Fruit fly (Drosophila melanogaster) whole organism, prepupa: ENCODE measurements around the gene Ski6.

ENCODE experiments used
- Blimp-1 ChIP-seq: fragments of 200-800 bp; sonication (Bioruptor generic); optimal IDR thresholded peaks from 3 replicates; lab custom pipeline; 2017; ENCODE audit warnings: missing biosample characterization, missing genetic modification characterization, mild to moderate bottlenecking, moderate library complexity, missing genetic modification reagents
- CG10631 ChIP-seq: fragments of 200-800 bp; sonication (Bioruptor generic); optimal IDR thresholded peaks from 2 replicates; lab custom pipeline; 2016; ENCODE audit warnings: missing biosample characterization, missing genetic modification characterization
- CG11294 ChIP-seq: fragments of 200-800 bp; sonication (Bioruptor generic); IDR thresholded peaks from 2 replicates; pipeline ENCODE4 v1.3.6; 2022; ENCODE audit warnings: missing biosample characterization, missing genetic modification characterization
- CG15336 ChIP-seq: fragments of 200-800 bp; sonication (Bioruptor generic); IDR thresholded peaks from 2 replicates; pipeline ENCODE4 v1.3.6; 2022; ENCODE audit warnings: missing biosample characterization, missing genetic modification characterization
- CG3032 ChIP-seq: fragments of 200-800 bp; optimal IDR thresholded peaks from 2 replicates; lab custom pipeline; 2019; ENCODE audit warnings: missing biosample characterization, mild to moderate bottlenecking, missing genetic modification characterization, moderate library complexity
- CG32006 ChIP-seq: fragments of 200-800 bp; sonication (Bioruptor generic); optimal IDR thresholded peaks from 3 replicates; lab custom pipeline; 2017; ENCODE audit warnings: missing biosample characterization, mild to moderate bottlenecking, missing genetic modification characterization
- CG3919 ChIP-seq: fragments of 200-800 bp; sonication (Bioruptor generic); optimal IDR thresholded peaks from 3 replicates; lab custom pipeline; 2016; ENCODE audit warnings: missing biosample characterization, missing genetic modification characterization
- CG4318 ChIP-seq: fragments of 200-800 bp; sonication (Bioruptor generic); optimal IDR thresholded peaks from 3 replicates; lab custom pipeline; 2017; ENCODE audit warnings: missing biosample characterization, mild to moderate bottlenecking, missing genetic modification characterization
- CG6163 ChIP-seq: fragments of 200-800 bp; sonication (Bioruptor generic); IDR thresholded peaks from 3 replicates; pipeline ENCODE4 v1.3.6; 2022; ENCODE audit warnings: missing biosample characterization, missing genetic modification characterization
- CG6276 ChIP-seq: fragments of 200-800 bp; sonication (Bioruptor generic); optimal IDR thresholded peaks from 2 replicates; lab custom pipeline; 2017; ENCODE audit warnings: missing biosample characterization, mild to moderate bottlenecking, missing genetic modification characterization
- CG6792 ChIP-seq: fragments of 200-800 bp; sonication (Bioruptor generic); optimal IDR thresholded peaks from 3 replicates; lab custom pipeline; 2016; ENCODE audit warnings: missing biosample characterization, missing genetic modification characterization
- CG6808 ChIP-seq: fragments of 200-800 bp; sonication (Bioruptor generic); optimal IDR thresholded peaks from 3 replicates; lab custom pipeline; 2017; ENCODE audit warnings: missing biosample characterization, missing genetic modification characterization, mild to moderate bottlenecking, moderate library complexity, missing genetic modification reagents
- CG6854 ChIP-seq: fragments of 200-800 bp; sonication (Bioruptor generic); optimal IDR thresholded peaks from 2 replicates; lab custom pipeline; 2017; ENCODE audit warnings: missing biosample characterization, mild to moderate bottlenecking, missing genetic modification characterization
- CG8319 ChIP-seq: fragments of 200-800 bp; sonication (Bioruptor generic); optimal IDR thresholded peaks from 3 replicates; lab custom pipeline; 2016; ENCODE audit warnings: missing biosample characterization, missing genetic modification characterization
- CG8632 ChIP-seq: fragments of 200-800 bp; sonication (Bioruptor generic); optimal IDR thresholded peaks from 3 replicates; lab custom pipeline; 2016; ENCODE audit warnings: missing biosample characterization, missing genetic modification characterization
- Eip75B ChIP-seq: fragments of 200-800 bp; sonication (Bioruptor generic); optimal IDR thresholded peaks from 3 replicates; lab custom pipeline; 2016; ENCODE audit warnings: missing biosample characterization, missing genetic modification characterization
- Eip78C ChIP-seq: fragments of 200-800 bp; sonication (Bioruptor generic); peaks from one replicate; lab custom pipeline; 2016; ENCODE audit warnings: missing biosample characterization, missing genetic modification characterization
- Ets21C ChIP-seq: fragments of 200-800 bp; sonication (Bioruptor generic); optimal IDR thresholded peaks from 3 replicates; lab custom pipeline; 2016; ENCODE audit warnings: missing biosample characterization, missing genetic modification characterization
- Gug ChIP-seq: fragments of 200-800 bp; sonication (Bioruptor generic); IDR thresholded peaks from 2 replicates; pipeline ENCODE4 v1.3.6; 2022; ENCODE audit warnings: missing biosample characterization, missing genetic modification characterization
- Hr4 ChIP-seq: fragments of 200-800 bp; sonication (Bioruptor generic); optimal IDR thresholded peaks from 3 replicates; lab custom pipeline; 2016; ENCODE audit warnings: missing biosample characterization, missing genetic modification characterization
- Met ChIP-seq: fragments of 200-800 bp; sonication (Bioruptor generic); optimal IDR thresholded peaks from 3 replicates; lab custom pipeline; 2016; ENCODE audit warnings: missing biosample characterization, missing genetic modification characterization
- Smox ChIP-seq: fragments of 200-800 bp; sonication (Bioruptor generic); optimal IDR thresholded peaks from 3 replicates; lab custom pipeline; 2016; ENCODE audit warnings: missing biosample characterization, missing genetic modification characterization
- Sox15 ChIP-seq: fragments of 200-800 bp; sonication (Bioruptor generic); optimal IDR thresholded peaks from 3 replicates; lab custom pipeline; 2016; ENCODE audit warnings: missing biosample characterization, missing genetic modification characterization
- cyc ChIP-seq: fragments of 200-800 bp; sonication (Bioruptor generic); optimal IDR thresholded peaks from 3 replicates; lab custom pipeline; 2016; ENCODE audit warnings: missing biosample characterization, missing genetic modification characterization
- dac ChIP-seq: fragments of 200-800 bp; sonication (Bioruptor generic); optimal IDR thresholded peaks from 2 replicates; lab custom pipeline; 2017; ENCODE audit warnings: missing biosample characterization, mild to moderate bottlenecking, missing genetic modification characterization
- eg ChIP-seq: fragments of 200-800 bp; sonication (Bioruptor generic); IDR thresholded peaks from 3 replicates; pipeline ENCODE4 v1.3.6; 2022; ENCODE audit warnings: missing biosample characterization, missing genetic modification characterization
- esn ChIP-seq: fragments of 200-800 bp; sonication (Bioruptor generic); optimal IDR thresholded peaks from 2 replicates; lab custom pipeline; 2016; ENCODE audit warnings: missing biosample characterization, mild to moderate bottlenecking, missing genetic modification characterization, moderate library complexity
- fd59A ChIP-seq: fragments of 200-800 bp; sonication (Bioruptor generic); optimal IDR thresholded peaks from 2 replicates; lab custom pipeline; 2017; ENCODE audit warnings: missing biosample characterization, mild to moderate bottlenecking, missing genetic modification characterization, missing genetic modification reagents
- fd85E ChIP-seq: fragments of 200-800 bp; sonication (Bioruptor generic); optimal IDR thresholded peaks from 3 replicates; lab custom pipeline; 2016; ENCODE audit warnings: missing biosample characterization, missing genetic modification characterization
- fkh ChIP-seq: fragments of 200-800 bp; sonication (Bioruptor generic); optimal IDR thresholded peaks from 3 replicates; lab custom pipeline; 2017; ENCODE audit warnings: missing biosample characterization, mild to moderate bottlenecking, missing genetic modification characterization, moderate library complexity
- lz ChIP-seq: fragments of 200-800 bp; sonication (Bioruptor generic); optimal IDR thresholded peaks from 3 replicates; lab custom pipeline; 2016; ENCODE audit warnings: missing biosample characterization, missing genetic modification characterization
- net ChIP-seq: fragments of 200-800 bp; sonication (Bioruptor generic); optimal IDR thresholded peaks from 3 replicates; lab custom pipeline; 2016; ENCODE audit warnings: missing biosample characterization, missing genetic modification characterization
- pdm3 ChIP-seq: fragments of 200-800 bp; sonication (Bioruptor generic); optimal IDR thresholded peaks from 3 replicates; lab custom pipeline; 2016; ENCODE audit warnings: missing biosample characterization, missing genetic modification characterization
- salr ChIP-seq, 2 experiments: fragments of 200-800 bp; sonication (Bioruptor generic); optimal IDR thresholded peaks; 3 replicates each; lab custom pipeline; 2016 to 2018; ENCODE audit warnings: missing biosample characterization in 2 of 2, missing genetic modification characterization in 2 of 2, mild to moderate bottlenecking in 1 of 2
- spab ChIP-seq: fragments of 200-800 bp; sonication (Bioruptor generic); optimal IDR thresholded peaks from 2 replicates; lab custom pipeline; 2017; ENCODE audit warnings: missing biosample characterization, mild to moderate bottlenecking, missing genetic modification characterization, missing genetic modification reagents
- ss ChIP-seq, 2 experiments: fragments of 200-800 bp; sonication (Bioruptor generic); optimal IDR thresholded peaks; 2 replicates in 1 of 2; 3 replicates in 1 of 2; lab custom pipeline; 2017 to 2018; ENCODE audit warnings: mild to moderate bottlenecking in 2 of 2, missing biosample characterization in 2 of 2, missing genetic modification characterization in 2 of 2, moderate library complexity in 1 of 2
- svp ChIP-seq: fragments of 200-800 bp; sonication (Bioruptor generic); peaks from one replicate; lab custom pipeline; 2016; ENCODE audit warnings: missing biosample characterization, missing genetic modification characterization
- vri ChIP-seq: fragments of 200-800 bp; sonication (Bioruptor generic); optimal IDR thresholded peaks from 3 replicates; lab custom pipeline; 2016; ENCODE audit warnings: missing biosample characterization, mild to moderate bottlenecking, missing genetic modification characterization

Gene Ski6

dm6 chr2L:13191052-13191678 is 31.1 kb downstream of the Ski6 start:
- TF ChIP-seq Eip78C (GFP tag; lab: Kevin White, UChicago) (peak; percentile 43), vri (GFP tag; lab: Kevin White, UChicago) (no peak)

- TF ChIP-seq CG32006 (GFP tag; lab: Kevin White, UChicago), result no peak
- TF ChIP-seq Eip75B, result no peak
- no peak for TF ChIP-seq salr (GFP tag; optimal IDR thresholded peaks at IDR 0.05; lab: Kevin White, UChicago)
- no peak for TF ChIP-seq lz (GFP tag; lab: Kevin White, UChicago)
- no peak for TF ChIP-seq Eip78C (GFP tag; lab: Kevin White, UChicago)
- TF ChIP-seq vri (GFP tag; lab: Kevin White, UChicago), result peak; percentile 83
- no peak for TF ChIP-seq CG11294 (GFP tag; lab: Robert Waterston, UW)
- TF ChIP-seq esn (GFP tag; lab: Kevin White, UChicago), result peak; percentile 27
- no peak for TF ChIP-seq CG3919 (GFP tag; lab: Kevin White, UChicago)
- peak; percentile 87 for TF ChIP-seq svp
- no peak for TF ChIP-seq Sox15 (GFP tag; lab: Kevin White, UChicago)
- TF ChIP-seq spab (GFP tag; lab: Kevin White, UChicago), result no peak
- no peak for TF ChIP-seq Blimp-1
- TF ChIP-seq net, result no peak
- TF ChIP-seq CG6163 (GFP tag; lab: Robert Waterston, UW), result 0 out of 3 replicates have a peak, but pooled peaks have one; percentile 41
- TF ChIP-seq CG15336, result no peak
- TF ChIP-seq fd85E (GFP tag; lab: Kevin White, UChicago), result no peak
These were observed 31.7 kb downstream of the Ski6 start for dm6 chr2L:13190534-13190933.

- TF ChIP-seq Smox (GFP tag; lab: Kevin White, UChicago) (no peak), CG4318 (GFP tag; lab: Kevin White, UChicago) (no peak), CG6163 (GFP tag; lab: Robert Waterston, UW) (no peak), Hr4 (no peak), Gug (GFP tag; lab: Robert Waterston, UW) (no peak), CG3919 (GFP tag; lab: Kevin White, UChicago) (no peak), CG6276 (GFP tag; lab: Kevin White, UChicago) (no peak), CG8632 (GFP tag; lab: Kevin White, UChicago) (no peak), CG6854 (GFP tag; lab: Kevin White, UChicago) (no peak), cyc (GFP tag; lab: Kevin White, UChicago) (no peak), net (no peak), Ets21C (GFP tag; lab: Kevin White, UChicago) (no peak), CG8319 (GFP tag; lab: Kevin White, UChicago) (no peak), esn (GFP tag; lab: Kevin White, UChicago) (no peak), CG10631 (no peak), ss (GFP tag; optimal IDR thresholded peaks at IDR 0.05; lab: Kevin White, UChicago) (no peak), dac (GFP tag; lab: Kevin White, UChicago) (no peak)
- TF ChIP-seq, all 60 proteins: peak for 0
These were observed 39.1 kb downstream of the Ski6 start, which contains the start of gene Rsph1 for dm6 chr2L:13183150-13183549. Rsph1 (plus strand) TSS chr2L:13183450.

- TF ChIP-seq CG6163 (GFP tag; lab: Robert Waterston, UW) (no peak), CG6792 (GFP tag; lab: Kevin White, UChicago) (no peak), spab (GFP tag; lab: Kevin White, UChicago) (no peak), pdm3 (GFP tag; lab: Kevin White, UChicago) (no peak), CG10631 (no peak), CG11294 (GFP tag; lab: Robert Waterston, UW) (no peak), eg (GFP tag; lab: Robert Waterston, UW) (no peak), Hr4 (no peak), fd59A (no peak), CG6808 (GFP tag; lab: Kevin White, UChicago) (no peak), ss (GFP tag; optimal IDR thresholded peaks at IDR 0.05; lab: Kevin White, UChicago) (no peak), fkh (GFP tag; lab: Kevin White, UChicago) (no peak), Smox (GFP tag; lab: Kevin White, UChicago) (no peak), Met (GFP tag; lab: Kevin White, UChicago) (no peak), CG3032 (tag; lab: Kevin White, UChicago) (no peak)
- TF ChIP-seq, all 60 proteins: peak for 0
These were observed 39.8 kb downstream of the Ski6 start, which contains the start of gene Mgat3 for dm6 chr2L:13182415-13182814. Mgat3 (minus strand) TSS chr2L:13182596.
